Worm (Caenorhabditis elegans) whole organism, young adult: ENCODE data around the gene pyc-1.

Experiments
- ama-1 ChIP-seq, 3 experiments: fragments of 150-350 bp in 1 of 3; sonication (generic microtip) in 2 of 3; optimal IDR thresholded peaks; 2 replicates each; lab custom pipeline; 2014 to 2018; ENCODE audit warnings: missing biosample characterization in 2 of 3, missing genetic modification characterization in 2 of 3, missing genetic modification reagents in 2 of 3
- ccch-3 ChIP-seq: fragments of 200-800 bp; sonication (Bioruptor generic); optimal IDR thresholded peaks from 2 replicates; lab custom pipeline; 2018; ENCODE audit warnings: mild to moderate bottlenecking, missing genetic modification characterization, missing compliant biosample characterization
- mel-28 ChIP-seq: sonication (generic microtip); optimal IDR thresholded peaks from 2 replicates; lab custom pipeline; 2016; ENCODE audit warnings: borderline replicate concordance, mild to moderate bottlenecking, missing genetic modification characterization, missing compliant biosample characterization
- pha-4 ChIP-seq: fragments of 150-350 bp; sonication (generic microtip); optimal IDR thresholded peaks from 2 replicates; lab custom pipeline; 2014; ENCODE audit warnings: missing biosample characterization, missing genetic modification reagents, missing genetic modification characterization
- snpc-4 ChIP-seq, 5 experiments: fragments of 150-350 bp in 1 of 5; sonication (generic microtip) in 4 of 5; optimal IDR thresholded peaks; 2 replicates each; lab custom pipeline; 2014 to 2018; ENCODE audit warnings: missing genetic modification characterization in 5 of 5, missing biosample characterization in 3 of 5, antibody characterized with exemption in 2 of 5, mild to moderate bottlenecking in 2 of 5, missing compliant biosample characterization in 2 of 5, missing genotype in 2 of 5, moderate library complexity in 2 of 5, missing genetic modification reagents in 1 of 5
- tbx-9 ChIP-seq: sonication (generic microtip); optimal IDR thresholded peaks from 2 replicates; lab custom pipeline; 2016; ENCODE audit warnings: borderline replicate concordance, missing genetic modification characterization, inconsistent platforms, missing compliant biosample characterization
- ztf-3 ChIP-seq: fragments of 200-800 bp; sonication (Bioruptor generic); optimal IDR thresholded peaks from 2 replicates; lab custom pipeline; 2018; ENCODE audit warnings: mild to moderate bottlenecking, missing genetic modification characterization, missing compliant biosample characterization

- TF ChIP-seq snpc-4 (GFP tag; optimal IDR thresholded peaks at IDR 0.05; lab: Kevin White, UChicago) (no peak), snpc-4 (tag; optimal IDR thresholded peaks at IDR 0.05; lab: Kevin White, UChicago) (no peak), tbx-9 (no peak), pha-4 (tag; lab: Kevin White, UChicago) (no peak), ccch-3 (GFP tag; lab: Kevin White, UChicago) (no peak), mel-28 (no peak), ztf-3 (GFP tag; lab: Kevin White, UChicago) (no peak), ama-1 (optimal IDR thresholded peaks at IDR 0.05; lab: Kevin White, UChicago) (no peak), ama-1 (GFP tag; optimal IDR thresholded peaks at IDR 0.05; lab: Kevin White, UChicago) (no peak)
Measured at ce11 chrV:11779310-11779709, 43.0 kb downstream of the pyc-1 start.
